Worm (Caenorhabditis elegans) whole organism, midembryonic: Measurements from ENCODE around the gene K10B3.5.

Experiments used
- T22C8.4 ChIP-seq: fragments of 200-800 bp; sonication (Bioruptor generic); IDR thresholded peaks from 2 replicates; pipeline ENCODE4 v1.3.6; 2022; ENCODE audit warnings: missing genetic modification characterization, missing compliant biosample characterization
- med-1 ChIP-seq: sonication (generic microtip); optimal IDR thresholded peaks from 2 replicates; lab custom pipeline; 2017; ENCODE audit warnings: missing genetic modification characterization, mild to moderate bottlenecking, missing compliant biosample characterization, antibody characterized with exemption, missing genetic modification reagents; ENCODE audit not compliant: insufficient read depth
- tab-1 ChIP-seq: fragments of 200-800 bp; sonication (Bioruptor generic); IDR thresholded peaks from 2 replicates; pipeline ENCODE4 v1.3.6; 2022; ENCODE audit warnings: missing genetic modification characterization, missing compliant biosample characterization
- ztf-29 ChIP-seq: fragments of 200-800 bp; sonication (Bioruptor generic); IDR thresholded peaks from 2 replicates; pipeline ENCODE4 v1.3.6; 2022; ENCODE audit warnings: missing genetic modification reagents, missing genetic modification characterization, missing compliant biosample characterization

- no peak for TF ChIP-seq T22C8.4 (GFP tag; lab: Robert Waterston, UW)
- TF ChIP-seq tab-1 (GFP tag; lab: Robert Waterston, UW) = no peak
- TF ChIP-seq ztf-29 = no peak
- no peak for TF ChIP-seq med-1 (GFP tag; lab: Kevin White, UChicago)
Observed at ce11 chrX:3061698-3062097, 44.6 kb downstream of the K10B3.5 start.
